Worm (Caenorhabditis elegans): ENCODE results near the gene srsx-17.

srsx-17 gene

ce11 chrV:5888820-5889219 lies 38.6 kb upstream of the srsx-17 start:
- TF ChIP-seq daf-12 (tag; optimal IDR thresholded peaks at IDR 0.05) (no peak), elt-1 (tag; optimal IDR thresholded peaks at IDR 0.05) (no peak), nhr-12 (tag; optimal IDR thresholded peaks at IDR 0.05) (no peak), aly-2 (tag; optimal IDR thresholded peaks at IDR 0.05) (no peak), lin-39 (tag; optimal IDR thresholded peaks at IDR 0.05) (peak; percentile 79), lsy-12 (tag; optimal IDR thresholded peaks at IDR 0.05) (no peak)

- TF ChIP-seq elt-2 (tag; optimal IDR thresholded peaks at IDR 0.05) (no peak), unc-39 (tag; optimal IDR thresholded peaks at IDR 0.05) (no peak), ceh-28 (tag; optimal IDR thresholded peaks at IDR 0.05) (no peak), nhr-67 (tag; optimal IDR thresholded peaks at IDR 0.05) (no peak), hmg-11 (tag; optimal IDR thresholded peaks at IDR 0.05) (no peak), nfya-1 (tag; optimal IDR thresholded peaks at IDR 0.05; ENCODE audit: insufficient read depth) (no peak), nhr-11 (tag; optimal IDR thresholded peaks at IDR 0.05) (no peak), lin-39 (tag; optimal IDR thresholded peaks at IDR 0.05) (no peak), zag-1 (tag; optimal IDR thresholded peaks at IDR 0.05) (no peak)
These were observed 36.2 kb upstream of the srsx-17 start for ce11 chrV:5891204-5891603.

- TF ChIP-seq hmg-11 (tag; optimal IDR thresholded peaks at IDR 0.05) (no peak), nhr-28 (tag; optimal IDR thresholded peaks at IDR 0.05) (no peak), ceh-9 (tag; optimal IDR thresholded peaks at IDR 0.05) (no peak), elt-1 (tag; optimal IDR thresholded peaks at IDR 0.05) (no peak), mdl-1 (tag; optimal IDR thresholded peaks at IDR 0.05) (no peak), R02D3.7 (tag; optimal IDR thresholded peaks at IDR 0.05) (no peak), snpc-4 (tag; optimal IDR thresholded peaks at IDR 0.05) (no peak), ceh-28 (tag; optimal IDR thresholded peaks at IDR 0.05) (no peak), nhr-23 (tag; optimal IDR thresholded peaks at IDR 0.05) (no peak), daf-12 (tag; optimal IDR thresholded peaks at IDR 0.05) (no peak), lsy-12 (tag; optimal IDR thresholded peaks at IDR 0.05) (no peak), fkh-10 (GFP tag; optimal IDR thresholded peaks at IDR 0.05) (no peak), nhr-77 (tag; optimal IDR thresholded peaks at IDR 0.05) (no peak)
These were observed 34.4 kb upstream of the srsx-17 start, which contains the start of gene C04E6.7 for ce11 chrV:5893015-5893414. TSS of gene C04E6.7 (plus strand) at chrV:5893315.

- TF ChIP-seq pha-4 (tag; optimal IDR thresholded peaks at IDR 0.05) (no peak), ama-1 (optimal IDR thresholded peaks at IDR 0.05) (no peak), fkh-2 (tag; optimal IDR thresholded peaks at IDR 0.05) (no peak), lsy-12 (tag; optimal IDR thresholded peaks at IDR 0.05) (no peak), tbx-2 (tag; optimal IDR thresholded peaks at IDR 0.05) (no peak), nhr-23 (tag; optimal IDR thresholded peaks at IDR 0.05) (no peak), hmg-11 (tag; optimal IDR thresholded peaks at IDR 0.05) (no peak), eor-1 (tag; optimal IDR thresholded peaks at IDR 0.05) (no peak), nhr-67 (tag; optimal IDR thresholded peaks at IDR 0.05) (no peak), nhr-12 (tag; optimal IDR thresholded peaks at IDR 0.05) (no peak)
These were observed 32.4 kb upstream of the srsx-17 start, which contains the start of gene grd-9 for ce11 chrV:5895021-5895420. TSS of gene grd-9 (plus strand) at chrV:5895321.

ce11 chrV:5899940-5900339 lies 27.5 kb upstream of the srsx-17 start, which contains the start of gene srd-16:
TSS of gene srd-16 (minus strand) at chrV:5900040.
- TF ChIP-seq zag-1 (tag; optimal IDR thresholded peaks at IDR 0.05): no peak
- TF ChIP-seq unc-39 (tag; optimal IDR thresholded peaks at IDR 0.05): no peak
- TF ChIP-seq tbx-2 (tag; optimal IDR thresholded peaks at IDR 0.05): no peak
- no peak for TF ChIP-seq ztf-4 (tag; optimal IDR thresholded peaks at IDR 0.05)
- TF ChIP-seq nhr-12 (tag; optimal IDR thresholded peaks at IDR 0.05): no peak

ce11 chrV:5901833-5902232 lies 25.6 kb upstream of the srsx-17 start, which contains the start of gene C04E6.5:
TSS of gene C04E6.5 (plus strand) at chrV:5902133.
- TF ChIP-seq fkh-10 (GFP tag; optimal IDR thresholded peaks at IDR 0.05): no peak

- TF ChIP-seq nhr-237 (tag; optimal IDR thresholded peaks at IDR 0.05): no peak
- TF ChIP-seq elt-1 (tag; optimal IDR thresholded peaks at IDR 0.05): no peak
These were observed 21.2 kb upstream of the srsx-17 start, which contains the start of gene srd-15 for ce11 chrV:5906252-5906651. TSS of gene srd-15 (minus strand) at chrV:5906352.
